Fruit fly (Drosophila melanogaster): Measurements from ENCODE around the gene r.

Gene r

dm6 chrX:16654931-16655409 is at the start of gene r, which contains the start of gene Nemp (continued):
- TF ChIP-seq CG8290 (GFP tag; optimal IDR thresholded peaks at IDR 0.05), result peak; percentile 30
- TF ChIP-seq CG8290 (tag; optimal IDR thresholded peaks at IDR 0.05), result no peak
- no peak for TF ChIP-seq run (tag; optimal IDR thresholded peaks at IDR 0.05)
- no peak for TF ChIP-seq Deaf1 (tag; optimal IDR thresholded peaks at IDR 0.05)
- TF ChIP-seq CG11504 (tag; optimal IDR thresholded peaks at IDR 0.05), result peak; percentile 24
- no peak for TF ChIP-seq sima (GFP tag; optimal IDR thresholded peaks at IDR 0.05)
- TF ChIP-seq gt (GFP tag; IDR thresholded peaks at IDR 0.05), result no peak
- peak; percentile 59 for TF ChIP-seq CG15514 (GFP tag; optimal IDR thresholded peaks at IDR 0.05)
- TF ChIP-seq yki (optimal IDR thresholded peaks at IDR 0.05), result no peak
- no peak for TF ChIP-seq D19A (tag; optimal IDR thresholded peaks at IDR 0.05)
- no peak for TF ChIP-seq al (GFP tag; IDR thresholded peaks at IDR 0.05)
- no peak for TF ChIP-seq Dfd (GFP tag; optimal IDR thresholded peaks at IDR 0.05)
- TF ChIP-seq jing (GFP tag; optimal IDR thresholded peaks at IDR 0.05), result no peak
- no peak for TF ChIP-seq Adf1 (GFP tag; IDR thresholded peaks at IDR 0.05)
- no peak for TF ChIP-seq btn (GFP tag; optimal IDR thresholded peaks at IDR 0.05)
- TF ChIP-seq Ptx1 (GFP tag; IDR thresholded peaks at IDR 0.05), result no peak
- TF ChIP-seq gfzf (GFP tag; optimal IDR thresholded peaks at IDR 0.05), result peak; percentile 82
- TF ChIP-seq TFAM (GFP tag; optimal IDR thresholded peaks at IDR 0.05), result no peak
- no peak for TF ChIP-seq CG30403 (GFP tag; optimal IDR thresholded peaks at IDR 0.05)
- TF ChIP-seq CG13775 (GFP tag; optimal IDR thresholded peaks at IDR 0.05), result no peak
- no peak for TF ChIP-seq Bteb2 (GFP tag; optimal IDR thresholded peaks at IDR 0.05)
- no peak for TF ChIP-seq en (GFP tag; optimal IDR thresholded peaks at IDR 0.05)
- no peak for TF ChIP-seq Atf6 (GFP tag; IDR thresholded peaks at IDR 0.05)
- TF ChIP-seq Awh (GFP tag; IDR thresholded peaks at IDR 0.05), result no peak
- no peak for TF ChIP-seq CG1529 (GFP tag; optimal IDR thresholded peaks at IDR 0.05)
- TF ChIP-seq CG17361 (GFP tag; IDR thresholded peaks at IDR 0.05), result 0 out of 3 replicates have a peak, but pooled peaks have one; percentile 12
- TF ChIP-seq Dp (GFP tag; optimal IDR thresholded peaks at IDR 0.05), result peak; percentile 75
- peak; percentile 100 for TF ChIP-seq CG9437 (GFP tag; optimal IDR thresholded peaks at IDR 0.05)
- TF ChIP-seq HmgD (GFP tag; optimal IDR thresholded peaks at IDR 0.05), result no peak
- TF ChIP-seq Jarid2 (GFP tag; optimal IDR thresholded peaks at IDR 0.05), result no peak
- TF ChIP-seq CG6175 (GFP tag; IDR thresholded peaks at IDR 0.05), result no peak
- no peak for TF ChIP-seq twi (tag; optimal IDR thresholded peaks at IDR 0.05)
- no peak for TF ChIP-seq toy (GFP tag; IDR thresholded peaks at IDR 0.05)
- TF ChIP-seq dan (GFP tag; IDR thresholded peaks at IDR 0.05), result no peak
- TF ChIP-seq gem (tag; optimal IDR thresholded peaks at IDR 0.05), result no peak
- no peak for TF ChIP-seq Fer2 (tag; optimal IDR thresholded peaks at IDR 0.05)
- TF ChIP-seq CG10654 (GFP tag; optimal IDR thresholded peaks at IDR 0.05), result no peak
- TF ChIP-seq Lhr (GFP tag; optimal IDR thresholded peaks at IDR 0.05), result peak; percentile 80
- peak; percentile 47 for TF ChIP-seq Abd-B (GFP tag; optimal IDR thresholded peaks at IDR 0.05)
- TF ChIP-seq CG6791 (GFP tag; IDR thresholded peaks at IDR 0.05; ENCODE audit: partially characterized antibody), result peak; percentile 43; the same call in 1 of the 3 replicates
- peak; percentile 65; the same call in 1 of the 3 replicates for TF ChIP-seq Opbp (GFP tag; IDR thresholded peaks at IDR 0.05; ENCODE audit: partially characterized antibody)
- TF ChIP-seq CG33557 (GFP tag; optimal IDR thresholded peaks at IDR 0.05), result no peak
- TF ChIP-seq kni (GFP tag; optimal IDR thresholded peaks at IDR 0.05), result no peak
- peak; percentile 68 for TF ChIP-seq inv (GFP tag; IDR thresholded peaks at IDR 0.05; ENCODE audit: partially characterized antibody)
- TF ChIP-seq CG12299 (tag; optimal IDR thresholded peaks at IDR 0.05), result no peak
- no peak for TF ChIP-seq sqz (GFP tag; optimal IDR thresholded peaks at IDR 0.05)
- no peak for TF ChIP-seq Nf-YC (tag; optimal IDR thresholded peaks at IDR 0.05)
- peak; percentile 77 for TF ChIP-seq CG2116 (GFP tag; optimal IDR thresholded peaks at IDR 0.05)
- TF ChIP-seq MBD-R2 (GFP tag; IDR thresholded peaks at IDR 0.05), result peak; percentile 55; the same call in 1 of the 2 replicates
- TF ChIP-seq Hmr (GFP tag; optimal IDR thresholded peaks at IDR 0.05), result peak; percentile 41
